Fruit fly (Drosophila melanogaster): ENCODE data around the gene rho.

Gene rho

dm6 chr3L:1442906-1443305 is 20.7 kb upstream of the rho start:
- TF ChIP-seq Sin3A (optimal IDR thresholded peaks at IDR 0.05), result no peak
- no peak for TF ChIP-seq Myc (optimal IDR thresholded peaks at IDR 0.05)
- TF ChIP-seq h (optimal IDR thresholded peaks at IDR 0.05), result no peak
- TF ChIP-seq psq (optimal IDR thresholded peaks at IDR 0.05), result no peak
- TF ChIP-seq ttk (optimal IDR thresholded peaks at IDR 0.05), result no peak
- TF ChIP-seq insv (optimal IDR thresholded peaks at IDR 0.05), result no peak

- TF ChIP-seq ttk (optimal IDR thresholded peaks at IDR 0.05) (no peak), insv (optimal IDR thresholded peaks at IDR 0.05) (no peak), h (optimal IDR thresholded peaks at IDR 0.05) (no peak), Myc (optimal IDR thresholded peaks at IDR 0.05) (no peak), psq (optimal IDR thresholded peaks at IDR 0.05) (no peak), Sin3A (optimal IDR thresholded peaks at IDR 0.05) (no peak)
Measured at dm6 chr3L:1447803-1448517, 15.7 kb upstream of the rho start.

dm6 chr3L:1450940-1451339 is 12.7 kb upstream of the rho start:
- TF ChIP-seq h (optimal IDR thresholded peaks at IDR 0.05) (no peak), ttk (optimal IDR thresholded peaks at IDR 0.05) (no peak), psq (optimal IDR thresholded peaks at IDR 0.05) (no peak), insv (optimal IDR thresholded peaks at IDR 0.05) (no peak), Sin3A (optimal IDR thresholded peaks at IDR 0.05) (no peak), Myc (optimal IDR thresholded peaks at IDR 0.05) (no peak)

DNA sequence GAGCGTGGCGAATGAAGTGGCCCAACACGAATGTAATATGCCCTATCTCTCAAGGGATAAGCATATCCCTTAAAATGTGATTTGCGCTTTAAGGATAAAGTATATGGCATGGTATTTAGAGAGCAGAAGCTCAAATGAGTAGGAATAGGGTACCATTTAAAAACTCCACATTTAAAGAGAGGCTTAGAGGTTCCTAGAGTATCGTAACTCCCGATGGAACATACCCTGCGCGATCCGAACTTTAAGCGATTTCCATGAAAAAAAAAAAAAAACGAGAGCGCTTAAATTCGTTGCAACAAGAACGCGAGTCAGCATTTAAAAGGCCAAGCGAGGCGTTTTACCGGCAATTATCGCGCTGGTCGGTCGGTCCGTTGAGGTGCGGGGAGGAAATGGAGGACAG is 6.3 kb upstream of the rho start:
- no peak for TF ChIP-seq insv (optimal IDR thresholded peaks at IDR 0.05)
- no peak for TF ChIP-seq Sin3A (optimal IDR thresholded peaks at IDR 0.05)
- TF ChIP-seq ttk (optimal IDR thresholded peaks at IDR 0.05), result no peak
- no peak for TF ChIP-seq Myc (optimal IDR thresholded peaks at IDR 0.05)
- TF ChIP-seq psq (optimal IDR thresholded peaks at IDR 0.05), result no peak
- TF ChIP-seq h (optimal IDR thresholded peaks at IDR 0.05), result no peak

- no peak for TF ChIP-seq Sin3A (optimal IDR thresholded peaks at IDR 0.05)
- TF ChIP-seq Myc (optimal IDR thresholded peaks at IDR 0.05), result no peak
- no peak for TF ChIP-seq psq (optimal IDR thresholded peaks at IDR 0.05)
- TF ChIP-seq h (optimal IDR thresholded peaks at IDR 0.05), result no peak
- TF ChIP-seq insv (optimal IDR thresholded peaks at IDR 0.05), result no peak
- no peak for TF ChIP-seq ttk (optimal IDR thresholded peaks at IDR 0.05)
Measured at dm6 chr3L:1457998-1458728, 5.4 kb upstream of the rho start.

DNA sequence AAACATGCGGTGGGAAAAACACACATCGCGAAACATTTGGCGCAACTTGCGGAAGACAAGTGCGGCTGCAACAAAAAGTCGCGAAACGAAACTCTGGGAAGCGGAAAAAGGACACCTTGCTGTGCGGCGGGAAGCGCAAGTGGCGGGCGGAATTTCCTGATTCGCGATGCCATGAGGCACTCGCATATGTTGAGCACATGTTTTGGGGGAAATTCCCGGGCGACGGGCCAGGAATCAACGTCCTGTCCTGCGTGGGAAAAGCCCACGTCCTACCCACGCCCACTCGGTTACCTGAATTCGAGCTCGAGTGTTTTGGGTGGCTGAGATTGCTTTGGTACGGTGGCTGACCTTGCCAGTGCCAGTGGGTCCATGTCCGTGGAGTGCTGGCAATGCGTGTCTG is 1.8 kb upstream of the rho start:
- no peak for TF ChIP-seq Myc (optimal IDR thresholded peaks at IDR 0.05)
- TF ChIP-seq psq (optimal IDR thresholded peaks at IDR 0.05), result no peak
- no peak for TF ChIP-seq h (optimal IDR thresholded peaks at IDR 0.05)
- no peak for TF ChIP-seq ttk (optimal IDR thresholded peaks at IDR 0.05)
- no peak for TF ChIP-seq Sin3A (optimal IDR thresholded peaks at IDR 0.05)
- no peak for TF ChIP-seq insv (optimal IDR thresholded peaks at IDR 0.05)

DNA sequence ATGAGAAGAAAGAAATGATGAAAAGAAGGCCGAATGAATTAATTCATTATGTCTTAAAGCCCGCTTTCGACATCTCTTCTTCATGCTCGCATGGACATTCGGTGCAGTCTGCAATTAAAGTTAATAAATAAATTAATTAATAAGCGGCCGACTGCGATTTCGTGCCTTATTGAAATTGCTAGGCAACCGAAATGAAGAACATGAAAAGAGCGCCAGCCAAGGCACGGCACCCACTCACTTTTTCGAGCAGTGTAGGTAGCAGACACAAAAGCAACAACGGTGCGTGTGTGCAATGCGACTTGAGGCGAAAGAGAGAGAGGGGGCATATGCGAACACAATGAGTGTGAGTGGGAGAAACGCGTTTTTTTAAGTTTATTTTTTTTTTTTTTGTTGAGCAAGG is 854 bp downstream of the rho start:
- TF ChIP-seq Sin3A (optimal IDR thresholded peaks at IDR 0.05) (no peak), insv (optimal IDR thresholded peaks at IDR 0.05) (no peak), h (optimal IDR thresholded peaks at IDR 0.05) (no peak), psq (optimal IDR thresholded peaks at IDR 0.05) (no peak), Myc (optimal IDR thresholded peaks at IDR 0.05) (no peak), ttk (optimal IDR thresholded peaks at IDR 0.05) (no peak)

dm6 chr3L:1469241-1469640 is 5.6 kb downstream of the rho start:
- TF ChIP-seq psq (optimal IDR thresholded peaks at IDR 0.05) (no peak), Sin3A (optimal IDR thresholded peaks at IDR 0.05) (no peak), ttk (optimal IDR thresholded peaks at IDR 0.05) (no peak), Myc (optimal IDR thresholded peaks at IDR 0.05) (no peak), h (optimal IDR thresholded peaks at IDR 0.05) (no peak), insv (optimal IDR thresholded peaks at IDR 0.05) (no peak)

- no peak for TF ChIP-seq ttk (optimal IDR thresholded peaks at IDR 0.05)
- TF ChIP-seq psq (optimal IDR thresholded peaks at IDR 0.05), result no peak
- TF ChIP-seq h (optimal IDR thresholded peaks at IDR 0.05), result no peak
- TF ChIP-seq insv (optimal IDR thresholded peaks at IDR 0.05), result no peak
- no peak for TF ChIP-seq Myc (optimal IDR thresholded peaks at IDR 0.05)
- no peak for TF ChIP-seq Sin3A (optimal IDR thresholded peaks at IDR 0.05)
Measured at dm6 chr3L:1471037-1471436, 7.4 kb downstream of the rho start.

DNA sequence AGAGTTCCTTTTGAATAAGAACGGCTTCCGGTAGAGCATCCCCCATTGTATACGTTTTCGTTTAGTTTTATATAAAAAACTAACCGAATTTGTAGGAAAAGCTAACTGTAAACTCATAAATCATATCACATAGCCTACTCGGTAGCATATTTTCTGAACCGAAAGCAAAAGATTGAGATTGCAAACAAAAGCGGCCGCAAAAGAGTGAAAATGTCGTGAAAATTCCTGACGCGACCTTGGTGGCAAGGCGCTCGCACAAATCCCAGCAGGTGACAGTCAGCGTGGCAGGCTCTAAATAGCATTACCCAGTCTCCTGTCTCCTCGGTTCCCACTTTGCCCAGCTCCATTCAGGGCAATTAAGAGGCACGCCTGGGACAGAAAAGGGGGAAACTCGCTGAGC is 8.3 kb downstream of the rho start, which contains the start of gene Naa30B:
Gene Naa30B (minus strand): TSS at position 101 of the 400 bp plus-strand sequence.
- TF ChIP-seq h (optimal IDR thresholded peaks at IDR 0.05) (no peak), insv (optimal IDR thresholded peaks at IDR 0.05) (no peak), Myc (optimal IDR thresholded peaks at IDR 0.05) (no peak), Sin3A (optimal IDR thresholded peaks at IDR 0.05) (no peak), psq (optimal IDR thresholded peaks at IDR 0.05) (no peak), ttk (optimal IDR thresholded peaks at IDR 0.05) (no peak)

- no peak for TF ChIP-seq h (optimal IDR thresholded peaks at IDR 0.05)
- TF ChIP-seq Sin3A (optimal IDR thresholded peaks at IDR 0.05), result no peak
- TF ChIP-seq psq (optimal IDR thresholded peaks at IDR 0.05), result no peak
- TF ChIP-seq ttk (optimal IDR thresholded peaks at IDR 0.05), result no peak
- no peak for TF ChIP-seq Myc (optimal IDR thresholded peaks at IDR 0.05)
- no peak for TF ChIP-seq insv (optimal IDR thresholded peaks at IDR 0.05)
Measured at dm6 chr3L:1475157-1475556, 11.5 kb downstream of the rho start, which contains the start of gene Ptp61F. Gene Ptp61F (minus strand): TSS chr3L:1475257.

dm6 chr3L:1477319-1477718 is 13.7 kb downstream of the rho start, which contains the start of gene robl62A:
Gene robl62A (plus strand): TSS chr3L:1477619.
- TF ChIP-seq psq (optimal IDR thresholded peaks at IDR 0.05) (no peak), Sin3A (optimal IDR thresholded peaks at IDR 0.05) (no peak), insv (optimal IDR thresholded peaks at IDR 0.05) (no peak), h (optimal IDR thresholded peaks at IDR 0.05) (no peak), Myc (optimal IDR thresholded peaks at IDR 0.05) (no peak), ttk (optimal IDR thresholded peaks at IDR 0.05) (no peak)

All from Kc167 (cell line).